Worm (Caenorhabditis elegans) whole organism, young adult: Measurements from ENCODE around the gene F18A1.1.

ENCODE experiments used
- ama-1 ChIP-seq, 3 experiments: fragments of 150-350 bp in 1 of 3; sonication (generic microtip) in 2 of 3; optimal IDR thresholded peaks; 2 replicates each; lab custom pipeline; 2014 to 2018; ENCODE audit warnings: missing biosample characterization in 2 of 3, missing genetic modification characterization in 2 of 3, missing genetic modification reagents in 2 of 3
- ceh-100 ChIP-seq: fragments of 200-800 bp; sonication (Bioruptor generic); IDR thresholded peaks from 2 replicates; pipeline ENCODE4 v1.3.6; 2022; ENCODE audit warnings: missing genetic modification reagents, missing genetic modification characterization, missing compliant biosample characterization
- ceh-40 ChIP-seq: fragments of 200-800 bp; sonication (Bioruptor generic); IDR thresholded peaks from 2 replicates; pipeline ENCODE4 v1.3.6; 2022; ENCODE audit warnings: missing genetic modification characterization, missing compliant biosample characterization
- die-1 ChIP-seq: sonication (generic microtip); optimal IDR thresholded peaks from 2 replicates; lab custom pipeline; 2016; ENCODE audit warnings: missing genotype, mild to moderate bottlenecking, missing genetic modification characterization, missing compliant biosample characterization
- dpl-1 ChIP-seq: fragments of 150-350 bp; optimal IDR thresholded peaks from 2 replicates; lab custom pipeline; 2014; ENCODE audit warnings: missing biosample characterization, missing genetic modification reagents, missing genetic modification characterization
- him-1 ChIP-seq: sonication (generic microtip); optimal IDR thresholded peaks from 2 replicates; lab custom pipeline; 2016; ENCODE audit warnings: missing genotype, missing genetic modification reagents, missing genetic modification characterization, missing compliant biosample characterization
- nfya-1 ChIP-seq: sonication (generic microtip); optimal IDR thresholded peaks from 2 replicates; lab custom pipeline; 2017; ENCODE audit warnings: antibody characterized with exemption, missing compliant biosample characterization, missing genetic modification characterization, borderline replicate concordance; ENCODE audit not compliant: insufficient read depth
- nhr-90 ChIP-seq: sonication (generic microtip); optimal IDR thresholded peaks from 2 replicates; lab custom pipeline; 2016; ENCODE audit warnings: missing genotype, mild to moderate bottlenecking, missing genetic modification characterization, missing compliant biosample characterization
- snpc-4 ChIP-seq, 5 experiments: fragments of 150-350 bp in 1 of 5; sonication (generic microtip) in 4 of 5; optimal IDR thresholded peaks; 2 replicates each; lab custom pipeline; 2014 to 2018; ENCODE audit warnings: missing genetic modification characterization in 5 of 5, missing biosample characterization in 3 of 5, antibody characterized with exemption in 2 of 5, mild to moderate bottlenecking in 2 of 5, missing compliant biosample characterization in 2 of 5, missing genotype in 2 of 5, moderate library complexity in 2 of 5, missing genetic modification reagents in 1 of 5
- somi-1 ChIP-seq: fragments of 200-800 bp; sonication (Bioruptor generic); optimal IDR thresholded peaks from 2 replicates; lab custom pipeline; 2018; ENCODE audit warnings: mild to moderate bottlenecking, missing genetic modification characterization, missing compliant biosample characterization

- TF ChIP-seq ama-1 (optimal IDR thresholded peaks at IDR 0.05; lab: Kevin White, UChicago) (no peak), ama-1 (GFP tag; optimal IDR thresholded peaks at IDR 0.05; lab: Kevin White, UChicago) (no peak), die-1 (no peak), him-1 (no peak), dpl-1 (no peak), nfya-1 (no peak), ceh-100 (GFP tag; lab: Robert Waterston, UW) (no peak), snpc-4 (GFP tag; optimal IDR thresholded peaks at IDR 0.05; lab: Kevin White, UChicago) (no peak), snpc-4 (tag; optimal IDR thresholded peaks at IDR 0.05; lab: Kevin White, UChicago) (no peak), nhr-90 (tag; lab: Kevin White, UChicago) (no peak), ceh-40 (no peak), somi-1 (GFP tag; lab: Kevin White, UChicago) (no peak)
Observed at ce11 chrII:7662008-7662686, 22.5 kb upstream of the F18A1.1 start, which contains the start of gene alfa-1.
